Worm (Caenorhabditis elegans) whole organism, L1 larva: ENCODE measurements around the gene cyp-44A1.

Experiments
- C34B4.2 ChIP-seq: sonication (generic microtip); optimal IDR thresholded peaks from 2 replicates; lab custom pipeline; 2017; ENCODE audit warnings: mild to moderate bottlenecking, missing genetic modification characterization, missing compliant biosample characterization
- blmp-1 ChIP-seq: fragments of 150-350 bp; optimal IDR thresholded peaks from 2 replicates; lab custom pipeline; 2014; ENCODE audit warnings: missing biosample characterization, missing genetic modification characterization
- ceh-63 ChIP-seq: fragments of 200-800 bp; sonication (Bioruptor generic); optimal IDR thresholded peaks from 2 replicates; lab custom pipeline; 2018; ENCODE audit warnings: mild to moderate bottlenecking, missing genetic modification characterization, missing compliant biosample characterization
- ceh-8 ChIP-seq: fragments of 200-800 bp; sonication (Bioruptor generic); optimal IDR thresholded peaks from 2 replicates; lab custom pipeline; 2018; ENCODE audit warnings: mild to moderate bottlenecking, missing genetic modification characterization, moderate library complexity, missing compliant biosample characterization
- ces-1 ChIP-seq: fragments of 150-350 bp; optimal IDR thresholded peaks from 2 replicates; lab custom pipeline; 2014; ENCODE audit warnings: missing biosample characterization, missing genetic modification reagents, missing genetic modification characterization
- dpl-1 ChIP-seq, 3 experiments: fragments of 150-350 bp in 2 of 3; sonication (generic microtip) in 1 of 3; optimal IDR thresholded peaks; 2 replicates each; lab custom pipeline; 2014 to 2017; ENCODE audit warnings: missing biosample characterization in 3 of 3, missing genetic modification characterization in 3 of 3, missing genetic modification reagents in 3 of 3
- dsc-1 ChIP-seq: sonication (generic microtip); optimal IDR thresholded peaks from 2 replicates; lab custom pipeline; 2016; ENCODE audit warnings: mild to moderate bottlenecking, missing genetic modification characterization, missing compliant biosample characterization
- efl-1 ChIP-seq, 4 experiments: fragments of 150-350 bp; optimal IDR thresholded peaks in 3 of 4; peaks in 1 of 4; 1 replicate in 1 of 4; 2 replicates in 3 of 4; lab custom pipeline; 2014; ENCODE audit warnings: missing biosample characterization in 2 of 4, missing genetic modification characterization in 2 of 4, missing genetic modification reagents in 2 of 4
- elt-2 ChIP-seq: sonication (generic microtip); optimal IDR thresholded peaks from 2 replicates; lab custom pipeline; 2016; ENCODE audit warnings: missing genetic modification characterization, mild to moderate bottlenecking, inconsistent platforms, missing compliant biosample characterization, missing genetic modification reagents
- ets-5 ChIP-seq: fragments of 200-800 bp; sonication (Bioruptor generic); IDR thresholded peaks from 2 replicates; pipeline ENCODE4 v1.3.6; 2022; ENCODE audit warnings: missing genetic modification characterization, missing compliant biosample characterization
- fkh-4 ChIP-seq: sonication (generic microtip); optimal IDR thresholded peaks from 2 replicates; lab custom pipeline; 2016; ENCODE audit warnings: missing compliant biosample characterization, missing genetic modification characterization, borderline replicate concordance
- fkh-8 ChIP-seq: sonication (generic microtip); optimal IDR thresholded peaks from 2 replicates; lab custom pipeline; 2016; ENCODE audit warnings: mild to moderate bottlenecking, missing genetic modification characterization, missing compliant biosample characterization
- hlh-17 ChIP-seq: fragments of 200-800 bp; sonication (Bioruptor generic); optimal IDR thresholded peaks from 2 replicates; lab custom pipeline; 2018; ENCODE audit warnings: missing genetic modification characterization, mild to moderate bottlenecking, missing compliant biosample characterization, moderate library complexity, borderline replicate concordance
- hlh-4 ChIP-seq: sonication (generic microtip); optimal IDR thresholded peaks from 2 replicates; lab custom pipeline; 2016; ENCODE audit warnings: mild to moderate bottlenecking, missing genetic modification characterization, missing compliant biosample characterization
- irx-1 ChIP-seq: sonication (generic microtip); optimal IDR thresholded peaks from 2 replicates; lab custom pipeline; 2016; ENCODE audit warnings: missing genetic modification characterization, missing compliant biosample characterization
- isw-1 ChIP-seq: fragments of 200-800 bp; sonication (Bioruptor generic); IDR thresholded peaks from 2 replicates; pipeline ENCODE4 v1.3.6; 2022; ENCODE audit warnings: missing genetic modification characterization, missing compliant biosample characterization
- lin-14 ChIP-seq: fragments of 200-800 bp; sonication (Bioruptor generic); optimal IDR thresholded peaks from 2 replicates; lab custom pipeline; 2018; ENCODE audit warnings: mild to moderate bottlenecking, missing genetic modification characterization, moderate library complexity, missing compliant biosample characterization
- lir-3 ChIP-seq: sonication (generic microtip); optimal IDR thresholded peaks from 2 replicates; lab custom pipeline; 2016; ENCODE audit warnings: mild to moderate bottlenecking, missing genetic modification characterization, moderate library complexity, missing compliant biosample characterization; ENCODE audit not compliant: poor library complexity
- lsy-2 ChIP-seq, 2 experiments: fragments of 150-350 bp; optimal IDR thresholded peaks; 2 replicates each; lab custom pipeline; 2014; ENCODE audit warnings: missing biosample characterization in 2 of 2, missing genetic modification characterization in 2 of 2
- nhr-11 ChIP-seq: fragments of 150-350 bp; optimal IDR thresholded peaks from 2 replicates; lab custom pipeline; 2014; ENCODE audit warnings: missing biosample characterization, missing genetic modification characterization
- nhr-12 ChIP-seq: sonication (generic microtip); optimal IDR thresholded peaks from 2 replicates; lab custom pipeline; 2017; ENCODE audit warnings: missing biosample characterization, missing genetic modification characterization
- nhr-28 ChIP-seq: fragments of 150-350 bp; optimal IDR thresholded peaks from 2 replicates; lab custom pipeline; 2014; ENCODE audit warnings: missing biosample characterization, missing genetic modification characterization
- nhr-47 ChIP-seq: sonication (generic microtip); optimal IDR thresholded peaks from 2 replicates; lab custom pipeline; 2016; ENCODE audit warnings: mild to moderate bottlenecking, missing genetic modification characterization, moderate library complexity, missing compliant biosample characterization
- nhr-71 ChIP-seq: sonication (generic microtip); optimal IDR thresholded peaks from 2 replicates; lab custom pipeline; 2016; ENCODE audit warnings: mild to moderate bottlenecking, missing genetic modification characterization, moderate library complexity, missing compliant biosample characterization
- nhr-77 ChIP-seq: fragments of 150-350 bp; optimal IDR thresholded peaks from 2 replicates; lab custom pipeline; 2014; ENCODE audit warnings: missing biosample characterization, missing genetic modification characterization
- nhr-85 ChIP-seq: sonication (generic microtip); peaks from one replicate; lab custom pipeline; 2016; ENCODE audit warnings: missing genetic modification characterization, inconsistent platforms, missing compliant biosample characterization
- pax-3 ChIP-seq: fragments of 200-800 bp; sonication (Bioruptor generic); optimal IDR thresholded peaks from 2 replicates; lab custom pipeline; 2018; ENCODE audit warnings: mild to moderate bottlenecking, missing genetic modification characterization, moderate library complexity, missing compliant biosample characterization
- pqm-1 ChIP-seq: sonication (generic microtip); optimal IDR thresholded peaks from 3 replicates; lab custom pipeline; 2017; ENCODE audit warnings: missing biosample characterization, missing genetic modification characterization
- rnt-1 ChIP-seq: sonication (generic microtip); optimal IDR thresholded peaks from 2 replicates; lab custom pipeline; 2016; ENCODE audit warnings: mild to moderate bottlenecking, missing genetic modification characterization, moderate library complexity, missing compliant biosample characterization
- snu-23 ChIP-seq: sonication (generic microtip); optimal IDR thresholded peaks from 2 replicates; lab custom pipeline; 2016; ENCODE audit warnings: missing genetic modification characterization, missing compliant biosample characterization
- sox-4 ChIP-seq: sonication (generic microtip); optimal IDR thresholded peaks from 2 replicates; lab custom pipeline; 2016; ENCODE audit warnings: missing genetic modification characterization, missing compliant biosample characterization
- tlp-1 ChIP-seq: fragments of 150-350 bp; optimal IDR thresholded peaks from 2 replicates; lab custom pipeline; 2014; ENCODE audit warnings: missing biosample characterization, missing genetic modification characterization
- unc-130 ChIP-seq: fragments of 150-350 bp; optimal IDR thresholded peaks from 2 replicates; lab custom pipeline; 2017; ENCODE audit warnings: missing biosample characterization, missing genetic modification characterization, inconsistent platforms
- vab-15 ChIP-seq: sonication (generic microtip); optimal IDR thresholded peaks from 2 replicates; lab custom pipeline; 2017; ENCODE audit warnings: missing genotype, mild to moderate bottlenecking, missing genetic modification characterization, missing compliant biosample characterization
- xbp-1 ChIP-seq: sonication (generic microtip); optimal IDR thresholded peaks from 2 replicates; lab custom pipeline; 2016; ENCODE audit warnings: missing genetic modification characterization, missing compliant biosample characterization
- ztf-11 ChIP-seq, 2 experiments: sonication (generic microtip); optimal IDR thresholded peaks; 2 replicates each; lab custom pipeline; 2016 to 2017; ENCODE audit warnings: missing genetic modification characterization in 2 of 2, missing biosample characterization in 1 of 2, missing compliant biosample characterization in 1 of 2
- ztf-4 ChIP-seq: fragments of 150-350 bp; optimal IDR thresholded peaks from 2 replicates; lab custom pipeline; 2014; ENCODE audit warnings: missing biosample characterization, missing genetic modification characterization

cyp-44A1 gene

DNA sequence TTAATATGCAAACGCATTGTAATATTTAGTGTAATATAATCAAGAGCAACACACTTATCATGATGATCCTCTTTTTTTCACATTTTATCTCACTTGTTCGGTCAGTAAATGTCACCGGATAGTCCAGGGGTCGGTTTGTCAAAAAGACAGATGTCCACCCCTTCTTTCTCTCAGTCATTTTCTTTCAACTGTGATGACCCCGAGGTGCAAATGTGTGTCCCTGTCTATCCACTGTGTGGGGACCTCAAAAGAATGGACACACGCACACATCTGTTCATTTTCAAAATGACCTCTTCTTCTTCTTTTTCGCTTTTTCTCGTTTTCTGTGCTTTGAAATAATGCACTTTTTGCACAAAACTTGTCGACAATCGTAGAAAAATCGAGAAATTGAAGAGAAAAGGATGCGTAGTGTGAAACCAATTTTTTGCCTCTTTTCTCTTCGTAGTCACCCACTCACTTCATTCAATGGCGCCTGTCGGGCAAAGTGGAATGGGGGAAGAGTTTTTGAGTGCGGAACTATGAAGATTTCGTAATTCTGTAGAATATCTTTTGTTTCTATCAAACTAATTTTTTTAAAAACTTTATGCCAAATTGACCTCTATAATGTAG is 40.0 kb upstream of the cyp-44A1 start (continued):
- TF ChIP-seq lsy-2 (tag; optimal IDR thresholded peaks at IDR 0.05; lab: Kevin White, UChicago) (peak; percentile 4 to 9), tlp-1 (tag; lab: Kevin White, UChicago) (no peak), fkh-4 (tag; lab: Kevin White, UChicago) (no peak), nhr-77 (tag; lab: Kevin White, UChicago) (no peak), hlh-17 (no peak), unc-130 (tag; lab: Kevin White, UChicago) (peak; percentile 26), pax-3 (tag; lab: Kevin White, UChicago) (no peak), nhr-47 (no peak), blmp-1 (tag; lab: Kevin White, UChicago) (peak; percentile 70)

ce11 chrII:5465729-5466408 is 38.0 kb upstream of the cyp-44A1 start, which contains the start of gene clr-1:
Gene clr-1, plus strand, starts transcription at chrII:5466358.
- no peak for TF ChIP-seq nhr-47
- peak; percentile 20 for TF ChIP-seq lin-14 (GFP tag; lab: Kevin White, UChicago)
- no peak for TF ChIP-seq pax-3 (tag; lab: Kevin White, UChicago)
- TF ChIP-seq rnt-1 (tag; lab: Kevin White, UChicago): peak; percentile 39
- no peak for TF ChIP-seq snu-23 (GFP tag; lab: Kevin White, UChicago)
- no peak for TF ChIP-seq hlh-17
- TF ChIP-seq lir-3 (tag; lab: Kevin White, UChicago): no peak
- TF ChIP-seq efl-1 (optimal IDR thresholded peaks at IDR 0.05; lab: Kevin White, UChicago): no peak
- peak in 1 of 2 experiments; percentile 34 for TF ChIP-seq efl-1 (GFP tag; optimal IDR thresholded peaks at IDR 0.05 in 1 of 2; lab: Kevin White, UChicago)
- TF ChIP-seq vab-15 (tag; lab: Kevin White, UChicago): no peak
- no peak for TF ChIP-seq ets-5 (GFP tag; lab: Robert Waterston, UW)
- no peak for TF ChIP-seq ztf-11 (tag; optimal IDR thresholded peaks at IDR 0.05; lab: Kevin White, UChicago)
- no peak for TF ChIP-seq pqm-1 (tag; lab: Kevin White, UChicago)
- no peak for TF ChIP-seq ceh-63
- no peak for TF ChIP-seq nhr-28 (tag; lab: Kevin White, UChicago)
- no peak for TF ChIP-seq dpl-1 (GFP tag; optimal IDR thresholded peaks at IDR 0.05; lab: Kevin White, UChicago)
- no peak for TF ChIP-seq hlh-4 (tag; lab: Kevin White, UChicago)
- no peak for TF ChIP-seq unc-130 (tag; lab: Kevin White, UChicago)
- TF ChIP-seq nhr-12: no peak
- peak; percentile 8 for TF ChIP-seq nhr-85 (tag; lab: Kevin White, UChicago)
- no peak for TF ChIP-seq fkh-4 (tag; lab: Kevin White, UChicago)
- TF ChIP-seq nhr-11 (tag; lab: Kevin White, UChicago): no peak
- no peak for TF ChIP-seq irx-1
- no peak for TF ChIP-seq isw-1
- TF ChIP-seq ztf-4 (tag; lab: Kevin White, UChicago): no peak
- TF ChIP-seq dsc-1 (tag; lab: Kevin White, UChicago): no peak
- no peak for TF ChIP-seq xbp-1 (tag; lab: Kevin White, UChicago)
- TF ChIP-seq sox-4 (tag; lab: Kevin White, UChicago): no peak
- no peak for TF ChIP-seq ceh-8 (GFP tag; lab: Kevin White, UChicago)
- no peak for TF ChIP-seq fkh-8
- no peak for TF ChIP-seq ces-1 (GFP tag; lab: Kevin White, UChicago)
- TF ChIP-seq elt-2 (tag; lab: Kevin White, UChicago): no peak
- no peak for TF ChIP-seq C34B4.2 (tag; lab: Kevin White, UChicago)
- TF ChIP-seq nhr-71 (tag; lab: Kevin White, UChicago): no peak
- TF ChIP-seq, all 84 proteins: peak for 4
